Fruit fly (Drosophila melanogaster) whole organism, embryonic: ENCODE measurements around the gene CG6163.

Source experiments
- BEAF-32 ChIP-seq: fragments of 200-800 bp; sonication (Bioruptor generic); optimal IDR thresholded peaks from 3 replicates; lab custom pipeline; 2017; ENCODE audit warnings: missing biosample characterization, missing genetic modification characterization, mild to moderate bottlenecking, moderate library complexity, missing genetic modification reagents
- CG10209 ChIP-seq: fragments of 200-800 bp; sonication (Bioruptor generic); optimal IDR thresholded peaks from 3 replicates; lab custom pipeline; 2017; ENCODE audit warnings: missing biosample characterization, mild to moderate bottlenecking, missing genetic modification characterization, missing genetic modification reagents
- CG10431 ChIP-seq: fragments of 200-800 bp; sonication (Bioruptor generic); optimal IDR thresholded peaks from 3 replicates; lab custom pipeline; 2018; ENCODE audit warnings: missing biosample characterization, mild to moderate bottlenecking, missing genetic modification characterization
- CG11247 ChIP-seq: fragments of 200-800 bp; sonication (Bioruptor generic); IDR thresholded peaks from 2 replicates; pipeline ENCODE4 v1.3.6; 2022; ENCODE audit warnings: missing biosample characterization, missing genetic modification characterization
- CG12071 ChIP-seq: fragments of 200-800 bp; sonication (Bioruptor generic); optimal IDR thresholded peaks from 3 replicates; lab custom pipeline; 2018; ENCODE audit warnings: missing biosample characterization, mild to moderate bottlenecking, missing genetic modification characterization
- CG12236 ChIP-seq: fragments of 200-800 bp; sonication (Bioruptor generic); optimal IDR thresholded peaks from 2 replicates; lab custom pipeline; 2016; ENCODE audit warnings: missing biosample characterization, missing genetic modification characterization
- CG12769 ChIP-seq: fragments of 200-800 bp; sonication (Bioruptor generic); optimal IDR thresholded peaks from 2 replicates; lab custom pipeline; 2019; ENCODE audit warnings: missing biosample characterization, mild to moderate bottlenecking, missing genetic modification characterization, moderate library complexity
- CG12942 ChIP-seq: fragments of 200-800 bp; sonication (Bioruptor generic); optimal IDR thresholded peaks from 3 replicates; lab custom pipeline; 2016; ENCODE audit warnings: missing biosample characterization, missing genetic modification characterization
- CG13775 ChIP-seq: fragments of 200-800 bp; sonication (Bioruptor generic); optimal IDR thresholded peaks from 3 replicates; lab custom pipeline; 2017; ENCODE audit warnings: missing biosample characterization, mild to moderate bottlenecking, missing genetic modification characterization
- CG16779 ChIP-seq: fragments of 200-800 bp; sonication (Bioruptor generic); IDR thresholded peaks from 2 replicates; pipeline ENCODE4 v1.3.6; 2022; ENCODE audit warnings: missing biosample characterization, missing genetic modification characterization
- CG17359 ChIP-seq: fragments of 200-800 bp; sonication (Bioruptor generic); optimal IDR thresholded peaks from 3 replicates; lab custom pipeline; 2018; ENCODE audit warnings: missing biosample characterization, mild to moderate bottlenecking, missing genetic modification characterization, moderate library complexity
- CG2875 ChIP-seq: fragments of 200-800 bp; sonication (Bioruptor generic); optimal IDR thresholded peaks from 2 replicates; lab custom pipeline; 2017; ENCODE audit warnings: missing biosample characterization, mild to moderate bottlenecking, missing genetic modification characterization, missing genetic modification reagents
- CG3163 ChIP-seq: fragments of 200-800 bp; sonication (Bioruptor generic); optimal IDR thresholded peaks from 3 replicates; lab custom pipeline; 2016; ENCODE audit warnings: missing biosample characterization, missing genetic modification characterization
- CG32532 ChIP-seq: fragments of 200-800 bp; sonication (Bioruptor generic); IDR thresholded peaks from 2 replicates; pipeline ENCODE4 v1.3.6; 2022; ENCODE audit warnings: missing biosample characterization, missing genetic modification characterization
- CG4617 ChIP-seq: fragments of 200-800 bp; sonication (Bioruptor generic); optimal IDR thresholded peaks from 3 replicates; lab custom pipeline; 2016; ENCODE audit warnings: missing biosample characterization, missing genetic modification characterization, borderline replicate concordance
- CG7963 ChIP-seq: fragments of 200-800 bp; sonication (Bioruptor generic); IDR thresholded peaks from 3 replicates; pipeline ENCODE4 v1.3.6; 2022; ENCODE audit warnings: missing biosample characterization, missing genetic modification characterization; ENCODE audit not compliant: partially characterized antibody
- CG9215 ChIP-seq: fragments of 200-800 bp; sonication (Bioruptor generic); IDR thresholded peaks from 2 replicates; pipeline ENCODE4 v1.3.6; 2022; ENCODE audit warnings: missing biosample characterization, missing genetic modification characterization
- CG9876 ChIP-seq: fragments of 200-800 bp; sonication (Bioruptor generic); optimal IDR thresholded peaks from 2 replicates; lab custom pipeline; 2016; ENCODE audit warnings: missing biosample characterization, missing genetic modification characterization
- CoRest ChIP-seq: fragments of 200-800 bp; sonication (Bioruptor generic); optimal IDR thresholded peaks from 3 replicates; lab custom pipeline; 2018; ENCODE audit warnings: missing biosample characterization, mild to moderate bottlenecking, missing genetic modification characterization, moderate library complexity
- CrebB ChIP-seq: fragments of 200-800 bp; sonication (Bioruptor generic); optimal IDR thresholded peaks from 3 replicates; lab custom pipeline; 2018; ENCODE audit warnings: missing biosample characterization, mild to moderate bottlenecking, missing genetic modification characterization
- Doc2 ChIP-seq: fragments of 200-800 bp; sonication (Bioruptor generic); IDR thresholded peaks from 2 replicates; pipeline ENCODE4 v1.3.6; 2022; ENCODE audit warnings: missing biosample characterization, missing genetic modification characterization
- HmgD ChIP-seq: fragments of 200-800 bp; sonication (Bioruptor generic); optimal IDR thresholded peaks from 3 replicates; lab custom pipeline; 2016; ENCODE audit warnings: missing biosample characterization, missing genetic modification characterization
- Kr ChIP-seq: fragments of 200-800 bp; sonication (Bioruptor generic); optimal IDR thresholded peaks from 2 replicates; lab custom pipeline; 2017; ENCODE audit warnings: missing biosample characterization, mild to moderate bottlenecking, missing genetic modification characterization
- Lim3 ChIP-seq: fragments of 200-800 bp; sonication (Bioruptor generic); IDR thresholded peaks from 2 replicates; pipeline ENCODE4 v1.3.6; 2022; ENCODE audit warnings: missing biosample characterization, missing genetic modification characterization
- Nf-YA ChIP-seq: fragments of 200-800 bp; sonication (Bioruptor generic); IDR thresholded peaks from 2 replicates; pipeline ENCODE4 v1.3.6; 2022; ENCODE audit warnings: missing biosample characterization, missing genetic modification characterization
- Nf-YC ChIP-seq: fragments of 200-800 bp; optimal IDR thresholded peaks from 3 replicates; lab custom pipeline; 2019; ENCODE audit warnings: missing biosample characterization, mild to moderate bottlenecking, missing genetic modification characterization, moderate library complexity
- Opbp ChIP-seq: fragments of 200-800 bp; sonication (Bioruptor generic); IDR thresholded peaks from 3 replicates; pipeline ENCODE4 v1.3.6; 2022; ENCODE audit warnings: missing biosample characterization, missing genetic modification characterization; ENCODE audit not compliant: partially characterized antibody
- Ptx1 ChIP-seq: fragments of 200-800 bp; sonication (Bioruptor generic); IDR thresholded peaks from 2 replicates; pipeline ENCODE4 v1.3.6; 2022; ENCODE audit warnings: missing biosample characterization, missing genetic modification characterization
- Side ChIP-seq: fragments of 200-800 bp; sonication (Bioruptor generic); optimal IDR thresholded peaks from 2 replicates; lab custom pipeline; 2016; ENCODE audit warnings: missing biosample characterization, missing genetic modification characterization
- Vsx1 ChIP-seq: fragments of 200-800 bp; sonication (Bioruptor generic); optimal IDR thresholded peaks from 2 replicates; lab custom pipeline; 2017; ENCODE audit warnings: missing biosample characterization, mild to moderate bottlenecking, missing genetic modification characterization, missing genetic modification reagents
- ara ChIP-seq: fragments of 200-800 bp; sonication (Bioruptor generic); IDR thresholded peaks from 2 replicates; pipeline ENCODE4 v1.3.6; 2022; ENCODE audit warnings: missing biosample characterization, missing genetic modification characterization
- btn ChIP-seq: fragments of 200-800 bp; sonication (Bioruptor generic); optimal IDR thresholded peaks from 2 replicates; lab custom pipeline; 2016; ENCODE audit warnings: missing biosample characterization, missing genetic modification characterization
- ci ChIP-seq: fragments of 200-800 bp; sonication (Bioruptor generic); IDR thresholded peaks from 3 replicates; pipeline ENCODE4 v1.3.6; 2022; ENCODE audit warnings: missing biosample characterization, missing genetic modification characterization
- dimm ChIP-seq: fragments of 200-800 bp; sonication (Bioruptor generic); IDR thresholded peaks from 2 replicates; pipeline ENCODE4 v1.3.6; 2022; ENCODE audit warnings: missing biosample characterization, missing genetic modification characterization
- disco-r ChIP-seq: fragments of 200-800 bp; sonication (Bioruptor generic); optimal IDR thresholded peaks from 2 replicates; lab custom pipeline; 2016; ENCODE audit warnings: missing biosample characterization, missing genetic modification characterization
- dysf ChIP-seq: fragments of 200-800 bp; sonication (Bioruptor generic); IDR thresholded peaks from 3 replicates; pipeline ENCODE4 v1.3.6; 2022; ENCODE audit warnings: missing biosample characterization, missing genetic modification characterization
- fd96Cb ChIP-seq: fragments of 200-800 bp; sonication (Bioruptor generic); optimal IDR thresholded peaks from 2 replicates; lab custom pipeline; 2018; ENCODE audit warnings: missing biosample characterization, mild to moderate bottlenecking, missing genetic modification characterization, moderate library complexity
- grn ChIP-seq: fragments of 200-800 bp; sonication (Bioruptor generic); optimal IDR thresholded peaks from 3 replicates; lab custom pipeline; 2017; ENCODE audit warnings: missing biosample characterization, missing genetic modification characterization
- her ChIP-seq: fragments of 200-800 bp; sonication (Bioruptor generic); optimal IDR thresholded peaks from 2 replicates; lab custom pipeline; 2016; ENCODE audit warnings: missing biosample characterization, missing genetic modification characterization
- jing ChIP-seq: fragments of 200-800 bp; sonication (Bioruptor generic); optimal IDR thresholded peaks from 2 replicates; lab custom pipeline; 2018; ENCODE audit warnings: missing biosample characterization, mild to moderate bottlenecking, missing genetic modification characterization
- nerfin-1 ChIP-seq: fragments of 200-800 bp; sonication (Bioruptor generic); optimal IDR thresholded peaks from 3 replicates; lab custom pipeline; 2019; ENCODE audit warnings: missing biosample characterization, mild to moderate bottlenecking, missing genetic modification characterization, moderate library complexity
- nerfin-2 ChIP-seq: fragments of 200-800 bp; sonication (Bioruptor generic); IDR thresholded peaks from 2 replicates; pipeline ENCODE4 v1.3.6; 2022; ENCODE audit warnings: missing biosample characterization, missing genetic modification characterization; ENCODE audit not compliant: partially characterized antibody
- pb ChIP-seq: fragments of 200-800 bp; sonication (Bioruptor generic); optimal IDR thresholded peaks from 3 replicates; lab custom pipeline; 2016; ENCODE audit warnings: missing biosample characterization, missing genetic modification characterization
- pho ChIP-seq: fragments of 200-800 bp; sonication (Bioruptor generic); optimal IDR thresholded peaks from 2 replicates; lab custom pipeline; 2016; ENCODE audit warnings: missing biosample characterization, missing genetic modification characterization
- pnt ChIP-seq: fragments of 200-800 bp; sonication (Bioruptor generic); optimal IDR thresholded peaks from 3 replicates; lab custom pipeline; 2016; ENCODE audit warnings: missing biosample characterization, missing genetic modification characterization
- tgo ChIP-seq: fragments of 200-800 bp; sonication (Bioruptor generic); IDR thresholded peaks from 3 replicates; pipeline ENCODE4 v1.3.6; 2022; ENCODE audit warnings: missing biosample characterization, missing genetic modification characterization
- tin ChIP-seq: fragments of 200-800 bp; sonication (Bioruptor generic); optimal IDR thresholded peaks from 3 replicates; lab custom pipeline; 2016; ENCODE audit warnings: missing biosample characterization, missing genetic modification characterization
- ttk ChIP-seq: fragments of 200-800 bp; sonication (Bioruptor generic); IDR thresholded peaks from 2 replicates; pipeline ENCODE4 v2.1.2; 2022; ENCODE audit warnings: missing biosample characterization, missing genetic modification characterization
- twi ChIP-seq: fragments of 200-800 bp; optimal IDR thresholded peaks from 2 replicates; lab custom pipeline; 2019; ENCODE audit warnings: missing biosample characterization, mild to moderate bottlenecking, missing genetic modification characterization, moderate library complexity
- vfl ChIP-seq: fragments of 200-800 bp; sonication (Bioruptor generic); optimal IDR thresholded peaks from 2 replicates; lab custom pipeline; 2016; ENCODE audit warnings: missing biosample characterization, missing genetic modification characterization

CG6163 gene

DNA sequence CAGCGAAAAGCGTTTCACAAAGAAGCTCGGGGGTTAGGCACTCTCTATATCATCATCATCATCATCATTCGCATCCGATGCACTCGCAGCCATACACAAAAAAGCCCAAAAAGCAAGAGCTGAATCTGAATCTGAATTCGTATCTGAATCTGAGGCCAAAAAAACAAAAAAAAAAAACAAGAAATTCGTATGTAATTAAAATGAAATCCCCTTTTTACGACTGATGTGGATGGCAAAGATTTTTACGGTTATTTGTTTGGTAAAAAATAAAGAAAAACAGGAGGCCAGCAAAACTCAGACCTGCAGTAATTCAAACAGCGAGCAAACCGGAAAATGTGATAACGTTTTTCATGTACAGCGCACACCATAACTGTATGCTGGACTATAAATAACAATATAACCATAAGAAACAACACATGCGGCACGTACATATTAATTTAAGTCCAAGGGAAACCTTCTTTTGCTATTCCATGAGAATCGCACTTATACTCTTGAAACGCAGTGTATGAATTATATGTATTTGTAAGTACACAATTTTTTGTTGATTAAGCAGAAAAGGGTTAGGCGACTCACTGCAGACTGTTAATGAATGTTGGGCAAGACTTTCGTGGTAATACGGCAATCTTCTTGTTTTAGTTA, 46.0 kb downstream of the CG6163 start (continued):
- TF ChIP-seq CG12769 = peak; percentile 92
- TF ChIP-seq CG13775 (GFP tag; lab: Kevin White, UChicago) = peak; percentile 59
- TF ChIP-seq btn (GFP tag; lab: Kevin White, UChicago) = peak; percentile 71
- peak; percentile 74 for TF ChIP-seq CG12942 (GFP tag; lab: Kevin White, UChicago)
- TF ChIP-seq Vsx1 (GFP tag; lab: Kevin White, UChicago) = peak; percentile 49
- peak; percentile 76 for TF ChIP-seq CG12236 (GFP tag; lab: Kevin White, UChicago)
- TF ChIP-seq CG11247 (GFP tag; lab: Robert Waterston, UW) = peak; percentile 89
- TF ChIP-seq CrebB (tag; lab: Kevin White, UChicago) = peak; percentile 77
- TF ChIP-seq ci (GFP tag; lab: Robert Waterston, UW) = peak; percentile 96
- peak; percentile 75 for TF ChIP-seq CG16779 (GFP tag; lab: Robert Waterston, UW)
- TF ChIP-seq fd96Cb (tag; lab: Kevin White, UChicago) = peak; percentile 90
- TF ChIP-seq Kr (GFP tag; lab: Kevin White, UChicago) = no peak
- TF ChIP-seq nerfin-2 = no peak
- TF ChIP-seq dysf (GFP tag; lab: Robert Waterston, UW) = peak; percentile 95
- TF ChIP-seq grn (GFP tag; lab: Kevin White, UChicago) = peak; percentile 22
- TF ChIP-seq ttk (GFP tag; lab: Robert Waterston, UW) = peak; percentile 93
- peak; percentile 70 for TF ChIP-seq Side (GFP tag; lab: Kevin White, UChicago)
- TF ChIP-seq her = peak; percentile 52
- peak; percentile 44 for TF ChIP-seq CG4617 (GFP tag; lab: Kevin White, UChicago)
- peak; percentile 87 for TF ChIP-seq CG10209 (GFP tag; lab: Kevin White, UChicago)
- peak; percentile 90 for TF ChIP-seq CG17359
- peak; percentile 60 for TF ChIP-seq pho
- peak; percentile 78 for TF ChIP-seq pb (GFP tag; lab: Kevin White, UChicago)
- TF ChIP-seq Lim3 (GFP tag; lab: Robert Waterston, UW) = peak; percentile 76
- peak; percentile 93 for TF ChIP-seq Ptx1 (GFP tag; lab: Robert Waterston, UW)
- peak; percentile 91 for TF ChIP-seq tgo (GFP tag; lab: Robert Waterston, UW)
- peak; percentile 55 for TF ChIP-seq disco-r (GFP tag; lab: Kevin White, UChicago)
- TF ChIP-seq Doc2 (GFP tag; lab: Robert Waterston, UW) = peak; percentile 59
- TF ChIP-seq CoRest (tag; lab: Kevin White, UChicago) = peak; percentile 89
- TF ChIP-seq nerfin-1 (tag; lab: Kevin White, UChicago) = peak; percentile 82
- peak; percentile 85 for TF ChIP-seq jing
- TF ChIP-seq CG9876 = no peak
- TF ChIP-seq tin (GFP tag; lab: Kevin White, UChicago) = peak; percentile 83
- TF ChIP-seq pnt (GFP tag; lab: Kevin White, UChicago) = peak; percentile 79
- peak; percentile 66 for TF ChIP-seq CG2875 (GFP tag; lab: Kevin White, UChicago)
- TF ChIP-seq HmgD (GFP tag; lab: Kevin White, UChicago) = no peak
- TF ChIP-seq Nf-YA (GFP tag; lab: Robert Waterston, UW) = peak; percentile 94
- peak; percentile 74 for TF ChIP-seq twi (tag; lab: Kevin White, UChicago)
- TF ChIP-seq CG9215 = peak; percentile 67
- TF ChIP-seq Opbp (GFP tag; lab: Robert Waterston, UW) = no peak
- peak; percentile 45 for TF ChIP-seq CG3163 (GFP tag; lab: Kevin White, UChicago)
- TF ChIP-seq CG32532 (GFP tag; lab: Robert Waterston, UW) = peak; percentile 88
- TF ChIP-seq vfl = peak; percentile 17
- TF ChIP-seq CG7963 = no peak
- TF ChIP-seq ara (GFP tag; lab: Robert Waterston, UW) = peak; percentile 95
- TF ChIP-seq CG10431 = no peak
- TF ChIP-seq Nf-YC (tag; lab: Kevin White, UChicago) = peak; percentile 58
- TF ChIP-seq CG12071 (GFP tag; lab: Kevin White, UChicago) = peak; percentile 87
- no peak for TF ChIP-seq BEAF-32 (GFP tag; lab: Kevin White, UChicago)
- TF ChIP-seq dimm (GFP tag; lab: Robert Waterston, UW) = peak; percentile 89
